Fruit fly (Drosophila melanogaster): ENCODE measurements around the gene CG7778.
A peak's percentile ranks its signal among the peaks of the same experiment; 100 is the strongest.

Gene CG7778

dm6 chr2L:8327783-8328327 is 18.6 kb upstream of the CG7778 start:
- peak in 1 of 2 experiments; percentile 51 for TF ChIP-seq Pdp1 (GFP tag; optimal IDR thresholded peaks at IDR 0.05)
- peak; percentile 64 for TF ChIP-seq CG34376 (GFP tag; optimal IDR thresholded peaks at IDR 0.05)
- peak; percentile 71; the same call in 2 of the 4 replicates for TF ChIP-seq chinmo (GFP tag; IDR thresholded peaks at IDR 0.05; ENCODE audit: partially characterized antibody)
- peak; percentile 61 for TF ChIP-seq gem (tag; optimal IDR thresholded peaks at IDR 0.05)
- TF ChIP-seq CG4282 (GFP tag; optimal IDR thresholded peaks at IDR 0.05), result no peak
- TF ChIP-seq CG15514 (GFP tag; optimal IDR thresholded peaks at IDR 0.05), result peak; percentile 45
- no peak for TF ChIP-seq CG17328 (GFP tag; IDR thresholded peaks at IDR 0.05)
- peak; percentile 54 for TF ChIP-seq Meics (GFP tag; optimal IDR thresholded peaks at IDR 0.05)
- TF ChIP-seq sug (tag; optimal IDR thresholded peaks at IDR 0.05), result peak; percentile 13

dm6 chr2L:8328526-8329097 is 17.8 kb upstream of the CG7778 start:
- TF ChIP-seq CG34376 (GFP tag; optimal IDR thresholded peaks at IDR 0.05) (peak; percentile 72), CG17385 (GFP tag; optimal IDR thresholded peaks at IDR 0.05) (no peak), chinmo (GFP tag; IDR thresholded peaks at IDR 0.05; ENCODE audit: partially characterized antibody) (peak; percentile 93), gem (tag; optimal IDR thresholded peaks at IDR 0.05) (peak; percentile 51), Deaf1 (tag; optimal IDR thresholded peaks at IDR 0.05) (peak; percentile 56), Spps (tag; optimal IDR thresholded peaks at IDR 0.05) (no peak), ci (GFP tag; IDR thresholded peaks at IDR 0.05) (no peak), CG13287 (GFP tag; IDR thresholded peaks at IDR 0.05; ENCODE audit: partially characterized antibody) (peak; percentile 24; the same call in 1 of the 2 replicates), Med (GFP tag) (peak; percentile 13), B-H2 (GFP tag; optimal IDR thresholded peaks at IDR 0.05) (no peak), Trl (optimal IDR thresholded peaks at IDR 0.05) (peak; percentile 34 to 47), Trl (GFP tag; optimal IDR thresholded peaks at IDR 0.05) (no peak), knrl (GFP tag; IDR thresholded peaks at IDR 0.05; ENCODE audit: partially characterized antibody) (no peak)

dm6 chr2L:8333185-8333584 is 13.2 kb upstream of the CG7778 start:
- TF ChIP-seq CG11504 (tag; optimal IDR thresholded peaks at IDR 0.05) (peak; percentile 51), CG9437 (GFP tag; optimal IDR thresholded peaks at IDR 0.05) (no peak), CG14014 (GFP tag; IDR thresholded peaks at IDR 0.05) (peak; percentile 29; the same call in 1 of the 2 replicates), phol (tag; optimal IDR thresholded peaks at IDR 0.05) (peak; percentile 4), CoRest (tag; optimal IDR thresholded peaks at IDR 0.05) (peak; percentile 20), CG1024 (GFP tag; IDR thresholded peaks at IDR 0.05) (no peak), CG10267 (tag; optimal IDR thresholded peaks at IDR 0.05) (no peak), crp (GFP tag; optimal IDR thresholded peaks at IDR 0.05) (no peak), abd-A (tag; optimal IDR thresholded peaks at IDR 0.05) (peak; percentile 7), grau (tag; optimal IDR thresholded peaks at IDR 0.05) (peak; percentile 8), cwo (GFP tag; optimal IDR thresholded peaks at IDR 0.05) (peak; percentile 12), caup (GFP tag; optimal IDR thresholded peaks at IDR 0.05; ENCODE audit: severe bottlenecking) (no peak), CG4404 (GFP tag; IDR thresholded peaks at IDR 0.05) (no peak), lab (GFP tag; optimal IDR thresholded peaks at IDR 0.05) (peak; percentile 26), Med (GFP tag) (peak; percentile 65), pfk (GFP tag; optimal IDR thresholded peaks at IDR 0.05) (no peak), row (GFP tag; IDR thresholded peaks at IDR 0.05) (0 out of 3 replicates have a peak, but pooled peaks have one; percentile 34), CG3281 (GFP tag; optimal IDR thresholded peaks at IDR 0.05) (peak; percentile 20), dmrt99B (tag; optimal IDR thresholded peaks at IDR 0.05) (peak; percentile 33), CG4328 (GFP tag; optimal IDR thresholded peaks at IDR 0.05) (no peak), CG3995 (GFP tag; optimal IDR thresholded peaks at IDR 0.05) (no peak), Abd-B (GFP tag; optimal IDR thresholded peaks at IDR 0.05) (peak; percentile 5), CG7556 (GFP tag; optimal IDR thresholded peaks at IDR 0.05) (peak; percentile 29), Meics (GFP tag; optimal IDR thresholded peaks at IDR 0.05) (peak; percentile 54), Dbx (GFP tag; IDR thresholded peaks at IDR 0.05) (0 out of 3 replicates have a peak, but pooled peaks have one; percentile 5), CG7839 (tag; optimal IDR thresholded peaks at IDR 0.05) (peak; percentile 32), bcd (GFP tag; optimal IDR thresholded peaks at IDR 0.05) (no peak), CG2678 (tag; optimal IDR thresholded peaks at IDR 0.05) (peak; percentile 62)

Data from whole organism, embryonic.